ENCODE assay signal across 1 fruit fly cellular context in genomic region chr3R:5742278-5743196, dm6.
TF ChIP-seq lines count a peak whose summit lies in the region.

Gene Sym (minus strand): TSS chr3R:5742476.
Gene Madm (plus strand): TSS chr3R:5742510.

TF ChIP-seq in whole organism, embryonic, 481 proteins besides CTCF, POLR2A, EP300 and RAD21 (continued from another document and continues in another):
- TF ChIP-seq org-1 (GFP tag; optimal IDR thresholded peaks at IDR 0.05; lab: Kevin White, UChicago) (no peak), CG12104 (GFP tag; optimal IDR thresholded peaks at IDR 0.05; lab: Kevin White, UChicago) (no peak), CG15514 (GFP tag; optimal IDR thresholded peaks at IDR 0.05; lab: Kevin White, UChicago) (peak; percentile 80), nau (GFP tag; optimal IDR thresholded peaks at IDR 0.05; lab: Kevin White, UChicago) (no peak), CG11398 (GFP tag; optimal IDR thresholded peaks at IDR 0.05; lab: Kevin White, UChicago) (peak; percentile 28), Atf6 (GFP tag; IDR thresholded peaks at IDR 0.05; lab: Robert Waterston, UW) (no peak), CG8290 (GFP tag; optimal IDR thresholded peaks at IDR 0.05; lab: Kevin White, UChicago) (no peak), CG8290 (tag; optimal IDR thresholded peaks at IDR 0.05; lab: Kevin White, UChicago) (no peak), ara (GFP tag; IDR thresholded peaks at IDR 0.05; lab: Robert Waterston, UW) (no peak), CG8924 (tag; optimal IDR thresholded peaks at IDR 0.05; lab: Kevin White, UChicago) (peak; percentile 44), CG5953 (GFP tag; IDR thresholded peaks at IDR 0.05; lab: Robert Waterston, UW) (no peak), CG11504 (tag; optimal IDR thresholded peaks at IDR 0.05; lab: Kevin White, UChicago) (no peak), CG4282 (GFP tag; optimal IDR thresholded peaks at IDR 0.05; lab: Kevin White, UChicago) (no peak), pan (optimal IDR thresholded peaks at IDR 0.05; lab: Kevin White, UChicago) (no peak), pan (GFP tag; optimal IDR thresholded peaks at IDR 0.05 in 1 of 2, IDR thresholded peaks at IDR 0.05 in 1 of 2) (no peak), jigr1 (GFP tag; IDR thresholded peaks at IDR 0.05; lab: Robert Waterston, UW) (no peak), CrebB (tag; optimal IDR thresholded peaks at IDR 0.05; lab: Kevin White, UChicago) (no peak), h (optimal IDR thresholded peaks at IDR 0.05; lab: Kevin White, UChicago) (no peak), CG15479 (GFP tag; optimal IDR thresholded peaks at IDR 0.05; lab: Kevin White, UChicago) (no peak), chn (GFP tag; optimal IDR thresholded peaks at IDR 0.05; lab: Kevin White, UChicago) (peak; percentile 5), Taf1 (GFP tag; IDR thresholded peaks at IDR 0.05; lab: Robert Waterston, UW) (no peak), Sox100B (GFP tag; optimal IDR thresholded peaks at IDR 0.05; lab: Kevin White, UChicago) (no peak), Stat92E (GFP tag; optimal IDR thresholded peaks at IDR 0.05; lab: Kevin White, UChicago) (peak in 1 of 3 experiments; percentile 17), CG5245 (GFP tag; optimal IDR thresholded peaks at IDR 0.05; lab: Kevin White, UChicago) (no peak), tio (GFP tag; optimal IDR thresholded peaks at IDR 0.05; lab: Kevin White, UChicago) (no peak), ind (GFP tag; optimal IDR thresholded peaks at IDR 0.05; lab: Kevin White, UChicago) (peak; percentile 45), nmo (GFP tag; optimal IDR thresholded peaks at IDR 0.05; lab: Kevin White, UChicago) (peak; percentile 71), ERR (GFP tag; optimal IDR thresholded peaks at IDR 0.05; lab: Kevin White, UChicago) (peak; percentile 17), B-H1 (GFP tag; IDR thresholded peaks at IDR 0.05; lab: Robert Waterston, UW) (no peak), CG30431 (GFP tag; optimal IDR thresholded peaks at IDR 0.05; lab: Kevin White, UChicago) (no peak), CG14667 (GFP tag; IDR thresholded peaks at IDR 0.05; lab: Robert Waterston, UW) (no peak), bbx (GFP tag; IDR thresholded peaks at IDR 0.05; lab: Robert Waterston, UW; ENCODE audit: partially characterized antibody) (peak; percentile 38; the same call in 1 of the 2 replicates), CG8765 (GFP tag; IDR thresholded peaks at IDR 0.05; lab: Robert Waterston, UW) (no peak), H15 (GFP tag; IDR thresholded peaks at IDR 0.05; lab: Robert Waterston, UW) (no peak; the same call in 2 of the 3 replicates), Spps (tag; optimal IDR thresholded peaks at IDR 0.05; lab: Kevin White, UChicago) (no peak), TFAM (GFP tag; optimal IDR thresholded peaks at IDR 0.05; lab: Kevin White, UChicago) (no peak), CG16779 (GFP tag; IDR thresholded peaks at IDR 0.05; lab: Robert Waterston, UW) (no peak), Side (GFP tag; optimal IDR thresholded peaks at IDR 0.05; lab: Kevin White, UChicago) (peak; percentile 5), CG7357 (GFP tag; IDR thresholded peaks at IDR 0.05; lab: Robert Waterston, UW) (no peak), ase (GFP tag; IDR thresholded peaks at IDR 0.05; lab: Robert Waterston, UW) (no peak), pita (GFP tag; optimal IDR thresholded peaks at IDR 0.05; lab: Kevin White, UChicago) (no peak), CG7786 (GFP tag; optimal IDR thresholded peaks at IDR 0.05; lab: Kevin White, UChicago) (peak; percentile 1), CG17385 (GFP tag; optimal IDR thresholded peaks at IDR 0.05; lab: Kevin White, UChicago) (no peak), Oli (tag; optimal IDR thresholded peaks at IDR 0.05; lab: Kevin White, UChicago) (no peak), Lhr (GFP tag; optimal IDR thresholded peaks at IDR 0.05; lab: Kevin White, UChicago) (no peak), CG9797 (GFP tag; optimal IDR thresholded peaks at IDR 0.05; lab: Kevin White, UChicago) (peak; percentile 63), peb (GFP tag; IDR thresholded peaks at IDR 0.05; lab: Robert Waterston, UW) (no peak), insv (GFP tag; optimal IDR thresholded peaks at IDR 0.05; lab: Kevin White, UChicago) (no peak), caup (GFP tag; optimal IDR thresholded peaks at IDR 0.05; lab: Kevin White, UChicago; ENCODE audit: severe bottlenecking) (no peak), ranshi (GFP tag; IDR thresholded peaks at IDR 0.05; lab: Robert Waterston, UW) (no peak), Rx (GFP tag; IDR thresholded peaks at IDR 0.05; lab: Robert Waterston, UW) (no peak), Aef1 (GFP tag; IDR thresholded peaks at IDR 0.05; lab: Robert Waterston, UW) (peak; percentile 14; the same call in 1 of the 3 replicates), amos (GFP tag; IDR thresholded peaks at IDR 0.05; lab: Robert Waterston, UW; ENCODE audit: partially characterized antibody) (peak; percentile 76), Vsx1 (GFP tag; optimal IDR thresholded peaks at IDR 0.05; lab: Kevin White, UChicago) (no peak), dpn (GFP tag; optimal IDR thresholded peaks at IDR 0.05; lab: Kevin White, UChicago) (peak; percentile 19 to 48), CG31224 (GFP tag; IDR thresholded peaks at IDR 0.05; lab: Robert Waterston, UW) (no peak), CG7839 (tag; optimal IDR thresholded peaks at IDR 0.05; lab: Kevin White, UChicago) (no peak), CG8281 (tag; optimal IDR thresholded peaks at IDR 0.05; lab: Kevin White, UChicago) (no peak), CG11560 (tag; IDR thresholded peaks at IDR 0.05; lab: Robert Waterston, UW) (no peak), D (optimal IDR thresholded peaks at IDR 0.05; lab: Kevin White, UChicago) (no peak), D (GFP tag; optimal IDR thresholded peaks at IDR 0.05; lab: Kevin White, UChicago) (no peak), CG2202 (tag; optimal IDR thresholded peaks at IDR 0.05; lab: Kevin White, UChicago) (no peak), al (GFP tag; IDR thresholded peaks at IDR 0.05; lab: Robert Waterston, UW) (peak; percentile 45), sna (GFP tag; IDR thresholded peaks at IDR 0.05; lab: Robert Waterston, UW; ENCODE audit: partially characterized antibody) (peak; percentile 87), Dip2 (GFP tag; IDR thresholded peaks at IDR 0.05; lab: Robert Waterston, UW) (no peak), tup (GFP tag; optimal IDR thresholded peaks at IDR 0.05; lab: Kevin White, UChicago) (no peak), ken (GFP tag; IDR thresholded peaks at IDR 0.05; lab: Robert Waterston, UW) (no peak), gro (GFP tag; optimal IDR thresholded peaks at IDR 0.05; lab: Kevin White, UChicago) (peak; percentile 63), Oaz (GFP tag; IDR thresholded peaks at IDR 0.05; lab: Robert Waterston, UW) (no peak), CG17328 (GFP tag; IDR thresholded peaks at IDR 0.05; lab: Robert Waterston, UW) (no peak), CG11093 (GFP tag; IDR thresholded peaks at IDR 0.05; lab: Robert Waterston, UW) (no peak), p53 (GFP tag; optimal IDR thresholded peaks at IDR 0.05; lab: Kevin White, UChicago) (no peak), CG10565 (GFP tag; optimal IDR thresholded peaks at IDR 0.05; lab: Kevin White, UChicago) (no peak), D19B (GFP tag; optimal IDR thresholded peaks at IDR 0.05; lab: Kevin White, UChicago) (peak; percentile 4), gsb (GFP tag; IDR thresholded peaks at IDR 0.05; lab: Robert Waterston, UW) (no peak), CG13296 (GFP tag; optimal IDR thresholded peaks at IDR 0.05; lab: Kevin White, UChicago) (no peak), Meics (GFP tag; optimal IDR thresholded peaks at IDR 0.05; lab: Kevin White, UChicago) (peak; percentile 48), CG6654 (GFP tag; optimal IDR thresholded peaks at IDR 0.05; lab: Kevin White, UChicago) (no peak), NK7.1 (GFP tag; optimal IDR thresholded peaks at IDR 0.05; lab: Kevin White, UChicago) (no peak), eve (GFP tag; optimal IDR thresholded peaks at IDR 0.05; lab: Kevin White, UChicago) (no peak), CG4730 (GFP tag; IDR thresholded peaks at IDR 0.05; lab: Robert Waterston, UW) (no peak), Mes4 (GFP tag; optimal IDR thresholded peaks at IDR 0.05; lab: Kevin White, UChicago) (no peak), lov (optimal IDR thresholded peaks at IDR 0.05; lab: Kevin White, UChicago) (no peak), lov (GFP tag; IDR thresholded peaks at IDR 0.05; lab: Robert Waterston, UW) (0 out of 3 replicates have a peak, but pooled peaks have one; percentile 51), fd3F (GFP tag; optimal IDR thresholded peaks at IDR 0.05; lab: Kevin White, UChicago) (no peak), sens-2 (GFP tag; IDR thresholded peaks at IDR 0.05; lab: Robert Waterston, UW) (no peak), Nf-YB (GFP tag; optimal IDR thresholded peaks at IDR 0.05; lab: Kevin White, UChicago) (no peak), stc (GFP tag; IDR thresholded peaks at IDR 0.05; lab: Robert Waterston, UW) (no peak), CG17568 (GFP tag; optimal IDR thresholded peaks at IDR 0.05; lab: Kevin White, UChicago) (no peak), ttk (GFP tag; IDR thresholded peaks at IDR 0.05; lab: Robert Waterston, UW) (no peak), scrt (GFP tag; optimal IDR thresholded peaks at IDR 0.05; lab: Kevin White, UChicago) (peak; percentile 22), trem (tag; optimal IDR thresholded peaks at IDR 0.05; lab: Kevin White, UChicago) (peak; percentile 79), Dll (GFP tag; IDR thresholded peaks at IDR 0.05; lab: Robert Waterston, UW; ENCODE audit: partially characterized antibody) (peak; percentile 88), gcm (GFP tag; optimal IDR thresholded peaks at IDR 0.05; lab: Kevin White, UChicago) (peak; percentile 21), CG8089 (GFP tag; optimal IDR thresholded peaks at IDR 0.05; lab: Kevin White, UChicago) (no peak), grn (GFP tag; optimal IDR thresholded peaks at IDR 0.05; lab: Kevin White, UChicago) (no peak), NC2β (GFP tag; optimal IDR thresholded peaks at IDR 0.05; lab: Kevin White, UChicago) (peak; percentile 18), CG30403 (GFP tag; optimal IDR thresholded peaks at IDR 0.05; lab: Kevin White, UChicago) (peak; percentile 65), ac (GFP tag; optimal IDR thresholded peaks at IDR 0.05; lab: Kevin White, UChicago) (no peak), CG3847 (GFP tag; IDR thresholded peaks at IDR 0.05; lab: Robert Waterston, UW) (peak; percentile 36; the same call in 1 of the 2 replicates), CG42726 (GFP tag; IDR thresholded peaks at IDR 0.05; lab: Robert Waterston, UW; ENCODE audit: partially characterized antibody) (0 out of 2 replicates have a peak, but pooled peaks have one; percentile 23), Fer1 (GFP tag; optimal IDR thresholded peaks at IDR 0.05; lab: Kevin White, UChicago) (no peak), CkIIα-i1 (GFP tag; IDR thresholded peaks at IDR 0.05; lab: Robert Waterston, UW) (no peak), CG2199 (GFP tag; IDR thresholded peaks at IDR 0.05; lab: Robert Waterston, UW) (no peak), slou (GFP tag; optimal IDR thresholded peaks at IDR 0.05; lab: Kevin White, UChicago) (no peak), cwo (GFP tag; optimal IDR thresholded peaks at IDR 0.05; lab: Kevin White, UChicago) (no peak), CG2678 (tag; optimal IDR thresholded peaks at IDR 0.05; lab: Kevin White, UChicago) (no peak), CG34422 (GFP tag; IDR thresholded peaks at IDR 0.05; lab: Robert Waterston, UW) (0 out of 3 replicates have a peak, but pooled peaks have one; percentile 41), dysf (GFP tag; IDR thresholded peaks at IDR 0.05; lab: Robert Waterston, UW) (peak; percentile 7; the same call in 1 of the 3 replicates), Six4 (GFP tag; optimal IDR thresholded peaks at IDR 0.05; lab: Kevin White, UChicago) (peak; percentile 7), unc-4 (GFP tag; IDR thresholded peaks at IDR 0.05; lab: Robert Waterston, UW; ENCODE audit: partially characterized antibody) (peak; percentile 81), ci (GFP tag; IDR thresholded peaks at IDR 0.05; lab: Robert Waterston, UW) (no peak), E2f2 (GFP tag; IDR thresholded peaks at IDR 0.05; lab: Robert Waterston, UW) (peak; percentile 44; the same call in 1 of the 2 replicates), onecut (GFP tag; IDR thresholded peaks at IDR 0.05; lab: Robert Waterston, UW) (peak; percentile 46; the same call in 1 of the 2 replicates), bsh (GFP tag; optimal IDR thresholded peaks at IDR 0.05; lab: Kevin White, UChicago) (peak in 1 of 2 experiments; percentile 22), cad (GFP tag; optimal IDR thresholded peaks at IDR 0.05; lab: Kevin White, UChicago) (no peak), CG17361 (GFP tag; IDR thresholded peaks at IDR 0.05; lab: Robert Waterston, UW) (peak; percentile 66; the same call in 2 of the 3 replicates), Xbp1 (GFP tag; optimal IDR thresholded peaks at IDR 0.05; lab: Kevin White, UChicago) (peak; percentile 62), Fer3 (tag; optimal IDR thresholded peaks at IDR 0.05; lab: Kevin White, UChicago) (no peak), HmgZ (tag; optimal IDR thresholded peaks at IDR 0.05; lab: Kevin White, UChicago) (peak; percentile 58), oc (tag; optimal IDR thresholded peaks at IDR 0.05; lab: Kevin White, UChicago) (no peak), gce (GFP tag; IDR thresholded peaks at IDR 0.05; lab: Robert Waterston, UW) (no peak), Neu2 (GFP tag; optimal IDR thresholded peaks at IDR 0.05; lab: Kevin White, UChicago; ENCODE audit: borderline replicate concordance) (peak; percentile 7), CG33557 (GFP tag; optimal IDR thresholded peaks at IDR 0.05; lab: Kevin White, UChicago) (no peak), dan (GFP tag; IDR thresholded peaks at IDR 0.05; lab: Robert Waterston, UW) (no peak), CG9727 (GFP tag; optimal IDR thresholded peaks at IDR 0.05; lab: Kevin White, UChicago) (peak; percentile 50), CG7928 (GFP tag; optimal IDR thresholded peaks at IDR 0.05; lab: Kevin White, UChicago) (no peak), sc (optimal IDR thresholded peaks at IDR 0.05; lab: Kevin White, UChicago) (no peak), sc (GFP tag; optimal IDR thresholded peaks at IDR 0.05; lab: Kevin White, UChicago) (no peak), zfh2 (GFP tag; optimal IDR thresholded peaks at IDR 0.05; lab: Kevin White, UChicago) (peak; percentile 50), CG14860 (GFP tag; IDR thresholded peaks at IDR 0.05; lab: Robert Waterston, UW; ENCODE audit: partially characterized antibody) (peak; percentile 90; the same call in 2 of the 3 replicates), luna (GFP tag; optimal IDR thresholded peaks at IDR 0.05; lab: Kevin White, UChicago) (no peak), psq (GFP tag; optimal IDR thresholded peaks at IDR 0.05; lab: Kevin White, UChicago) (peak; percentile 1), pum (GFP tag; optimal IDR thresholded peaks at IDR 0.05; lab: Kevin White, UChicago) (peak; percentile 60), fd64A (GFP tag; optimal IDR thresholded peaks at IDR 0.05; lab: Kevin White, UChicago) (no peak)
